1 worm cellular context compared by ENCODE assay signal in genomic region chrX:17256769-17257168, ce11.
TF ChIP-seq lines count a peak whose summit lies in the region.

TSS of gene Y40C7B.4 (minus strand) at chrX:17256787.

TF ChIP-seq in whole organism, L2 larva, 48 proteins besides CTCF, POLR2A, EP300 and RAD21 (continued from another document):
- TF ChIP-seq zag-1 (tag; optimal IDR thresholded peaks at IDR 0.05; lab: Kevin White, UChicago) (no peak), sma-9 (GFP tag; optimal IDR thresholded peaks at IDR 0.05; lab: Kevin White, UChicago) (peak; percentile 89), sma-9 (tag; optimal IDR thresholded peaks at IDR 0.05; lab: Kevin White, UChicago) (no peak), egl-27 (tag; optimal IDR thresholded peaks at IDR 0.05; lab: Kevin White, UChicago) (no peak), nhr-21 (tag; optimal IDR thresholded peaks at IDR 0.05; lab: Kevin White, UChicago) (no peak), F13H6.1 (tag; optimal IDR thresholded peaks at IDR 0.05; lab: Kevin White, UChicago) (no peak), sem-4 (tag; optimal IDR thresholded peaks at IDR 0.05; lab: Kevin White, UChicago) (no peak), blmp-1 (tag; optimal IDR thresholded peaks at IDR 0.05; lab: Kevin White, UChicago; ENCODE audit: insufficient read depth) (no peak), ztf-1 (GFP tag; conservative IDR thresholded peaks at IDR 0.05; lab: Robert Waterston, UW) (no peak), mab-5 (tag; optimal IDR thresholded peaks at IDR 0.05; lab: Kevin White, UChicago) (no peak), nhr-12 (tag; optimal IDR thresholded peaks at IDR 0.05; lab: Kevin White, UChicago) (no peak), nhr-25 (tag; optimal IDR thresholded peaks at IDR 0.05; lab: Kevin White, UChicago) (no peak), nhr-6 (tag; optimal IDR thresholded peaks at IDR 0.05; lab: Kevin White, UChicago) (no peak), fos-1 (tag; optimal IDR thresholded peaks at IDR 0.05; lab: Kevin White, UChicago) (peak; percentile 93), Y55F3AM.14 (GFP tag; optimal IDR thresholded peaks at IDR 0.05; lab: Kevin White, UChicago) (no peak), peb-1 (tag; optimal IDR thresholded peaks at IDR 0.05; lab: Kevin White, UChicago) (no peak), elt-3 (tag; optimal IDR thresholded peaks at IDR 0.05; lab: Kevin White, UChicago) (no peak), sma-3 (GFP tag; optimal IDR thresholded peaks at IDR 0.05; lab: Kevin White, UChicago) (peak; percentile 41), nhr-237 (tag; optimal IDR thresholded peaks at IDR 0.05; lab: Kevin White, UChicago) (no peak), skn-1 (tag; optimal IDR thresholded peaks at IDR 0.05; lab: Kevin White, UChicago) (no peak), ZK546.5 (tag; optimal IDR thresholded peaks at IDR 0.05; lab: Kevin White, UChicago) (no peak), nhr-77 (tag; optimal IDR thresholded peaks at IDR 0.05; lab: Kevin White, UChicago) (no peak), nhr-10 (tag; optimal IDR thresholded peaks at IDR 0.05; lab: Kevin White, UChicago) (no peak), nhr-23 (tag; optimal IDR thresholded peaks at IDR 0.05; lab: Kevin White, UChicago) (no peak), lin-11 (tag; optimal IDR thresholded peaks at IDR 0.05; lab: Kevin White, UChicago) (no peak)
